Worm (Caenorhabditis elegans) whole organism, young adult: ENCODE results near the gene C35D10.8.

Experiments used
- B0336.3 ChIP-seq: fragments of 200-800 bp; sonication (Bioruptor generic); IDR thresholded peaks from 2 replicates; pipeline ENCODE4 v1.3.6; 2022; ENCODE audit warnings: missing genetic modification characterization, missing compliant biosample characterization
- C17E4.6 ChIP-seq: fragments of 200-800 bp; sonication (Bioruptor generic); IDR thresholded peaks from 2 replicates; pipeline ENCODE4 v1.3.6; 2022; ENCODE audit warnings: missing genetic modification reagents, missing genetic modification characterization, missing compliant biosample characterization
- F10E7.11 ChIP-seq: sonication (generic microtip); optimal IDR thresholded peaks from 2 replicates; lab custom pipeline; 2017; ENCODE audit warnings: mild to moderate bottlenecking, missing genetic modification characterization, moderate library complexity, missing compliant biosample characterization
- K11D2.4 ChIP-seq: fragments of 200-800 bp; sonication (Bioruptor generic); IDR thresholded peaks from 2 replicates; pipeline ENCODE4 v1.3.6; 2022; ENCODE audit warnings: missing genetic modification reagents, missing genetic modification characterization, missing compliant biosample characterization
- ama-1 ChIP-seq, 3 experiments: fragments of 150-350 bp in 1 of 3; sonication (generic microtip) in 2 of 3; optimal IDR thresholded peaks; 2 replicates each; lab custom pipeline; 2014 to 2018; ENCODE audit warnings: missing biosample characterization in 2 of 3, missing genetic modification characterization in 2 of 3, missing genetic modification reagents in 2 of 3
- die-1 ChIP-seq: sonication (generic microtip); optimal IDR thresholded peaks from 2 replicates; lab custom pipeline; 2016; ENCODE audit warnings: missing genotype, mild to moderate bottlenecking, missing genetic modification characterization, missing compliant biosample characterization
- dpl-1 ChIP-seq: fragments of 150-350 bp; optimal IDR thresholded peaks from 2 replicates; lab custom pipeline; 2014; ENCODE audit warnings: missing biosample characterization, missing genetic modification reagents, missing genetic modification characterization
- him-1 ChIP-seq: sonication (generic microtip); optimal IDR thresholded peaks from 2 replicates; lab custom pipeline; 2016; ENCODE audit warnings: missing genotype, missing genetic modification reagents, missing genetic modification characterization, missing compliant biosample characterization
- nhr-90 ChIP-seq: sonication (generic microtip); optimal IDR thresholded peaks from 2 replicates; lab custom pipeline; 2016; ENCODE audit warnings: missing genotype, mild to moderate bottlenecking, missing genetic modification characterization, missing compliant biosample characterization
- somi-1 ChIP-seq: fragments of 200-800 bp; sonication (Bioruptor generic); optimal IDR thresholded peaks from 2 replicates; lab custom pipeline; 2018; ENCODE audit warnings: mild to moderate bottlenecking, missing genetic modification characterization, missing compliant biosample characterization
- tbp1 ChIP-seq: fragments of 200-800 bp; sonication (Bioruptor generic); optimal IDR thresholded peaks from 2 replicates; lab custom pipeline; 2018; ENCODE audit warnings: mild to moderate bottlenecking, missing genetic modification characterization, missing compliant biosample characterization

DNA sequence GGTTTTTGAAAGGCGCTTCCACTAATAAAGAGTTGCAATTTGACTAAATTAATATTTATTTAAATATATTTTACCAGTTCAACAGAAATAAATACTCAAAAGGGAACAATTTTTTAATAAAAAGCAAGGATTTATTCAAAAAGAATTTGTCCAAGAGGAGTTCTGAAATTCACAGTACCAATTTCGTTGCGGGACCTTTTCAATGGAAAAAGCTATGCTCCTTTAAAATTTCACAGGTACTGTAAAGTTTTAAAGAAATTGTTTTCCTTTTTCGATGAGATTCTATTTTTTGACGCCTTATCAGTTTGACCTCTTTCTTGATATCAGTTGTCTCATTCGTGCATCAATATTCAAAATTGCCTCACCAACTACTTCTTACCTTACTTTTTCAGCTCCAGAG is 45.2 kb downstream of the C35D10.8 start, which contains the start of gene tag-340:
- TF ChIP-seq nhr-90, result no peak
- no peak for TF ChIP-seq tbp1 (GFP tag; lab: Kevin White, UChicago)
- TF ChIP-seq C17E4.6 (GFP tag; lab: Robert Waterston, UW), result no peak
- TF ChIP-seq him-1 (tag; lab: Kevin White, UChicago), result no peak
- no peak for TF ChIP-seq ama-1 (optimal IDR thresholded peaks at IDR 0.05; lab: Kevin White, UChicago)
- no peak for TF ChIP-seq ama-1 (GFP tag; optimal IDR thresholded peaks at IDR 0.05; lab: Kevin White, UChicago)
- TF ChIP-seq B0336.3, result no peak
- no peak for TF ChIP-seq F10E7.11 (tag; lab: Kevin White, UChicago)
- no peak for TF ChIP-seq die-1
- TF ChIP-seq K11D2.4 (GFP tag; lab: Robert Waterston, UW), result no peak
- TF ChIP-seq dpl-1 (GFP tag; lab: Kevin White, UChicago), result no peak
- TF ChIP-seq somi-1 (GFP tag; lab: Kevin White, UChicago), result no peak
